Worm (Caenorhabditis elegans) whole organism, L3 larva: Measurements from ENCODE around the gene nmur-1.

ENCODE experiments used
- R02D3.7 ChIP-seq: fragments of 150-350 bp; optimal IDR thresholded peaks from 2 replicates; lab custom pipeline; 2014; ENCODE audit warnings: missing biosample characterization, missing genetic modification characterization
- ZK546.5 ChIP-seq: sonication (generic microtip); optimal IDR thresholded peaks from 2 replicates; lab custom pipeline; 2017; ENCODE audit warnings: missing biosample characterization, missing genetic modification characterization
- aly-2 ChIP-seq: fragments of 150-350 bp; optimal IDR thresholded peaks from 2 replicates; lab custom pipeline; 2014; ENCODE audit warnings: missing biosample characterization, missing genetic modification characterization
- ama-1 ChIP-seq: fragments of 150-350 bp; optimal IDR thresholded peaks from 2 replicates; lab custom pipeline; 2018
- ceh-16 ChIP-seq: sonication (generic microtip); optimal IDR thresholded peaks from 2 replicates; lab custom pipeline; 2017; ENCODE audit warnings: missing biosample characterization, missing genetic modification characterization
- ceh-28 ChIP-seq: fragments of 150-350 bp; optimal IDR thresholded peaks from 2 replicates; lab custom pipeline; 2014; ENCODE audit warnings: missing biosample characterization, missing genetic modification reagents, missing genetic modification characterization
- ceh-82 ChIP-seq: fragments of 150-350 bp; optimal IDR thresholded peaks from 2 replicates; lab custom pipeline; 2014; ENCODE audit warnings: missing biosample characterization, missing genetic modification characterization
- ceh-9 ChIP-seq: sonication (generic microtip); optimal IDR thresholded peaks from 2 replicates; lab custom pipeline; 2018; ENCODE audit warnings: missing biosample characterization, missing genetic modification characterization
- egl-27 ChIP-seq: sonication (generic microtip); optimal IDR thresholded peaks from 4 replicates; lab custom pipeline; 2017; ENCODE audit warnings: missing biosample characterization, missing genetic modification reagents, missing genetic modification characterization
- egl-5 ChIP-seq: fragments of 150-350 bp; optimal IDR thresholded peaks from 2 replicates; lab custom pipeline; 2017; ENCODE audit warnings: missing biosample characterization, missing genetic modification reagents, missing genetic modification characterization, inconsistent platforms
- elt-2 ChIP-seq: sonication (generic microtip); optimal IDR thresholded peaks from 2 replicates; lab custom pipeline; 2016; ENCODE audit warnings: missing genetic modification reagents, mild to moderate bottlenecking, missing genetic modification characterization, missing compliant biosample characterization
- elt-3 ChIP-seq, 3 experiments: fragments of 150-350 bp in 1 of 3; sonication (generic microtip) in 2 of 3; optimal IDR thresholded peaks; 2 replicates in 2 of 3; 4 replicates in 1 of 3; lab custom pipeline; 2014 to 2017; ENCODE audit warnings: missing biosample characterization in 3 of 3, missing genetic modification characterization in 3 of 3
- fkh-10 ChIP-seq: sonication (generic microtip); optimal IDR thresholded peaks from 2 replicates; lab custom pipeline; 2017; ENCODE audit warnings: missing biosample characterization, missing genetic modification reagents, missing genetic modification characterization
- fkh-2 ChIP-seq: fragments of 150-350 bp; optimal IDR thresholded peaks from 2 replicates; lab custom pipeline; 2014; ENCODE audit warnings: missing biosample characterization, missing genetic modification reagents, missing genetic modification characterization
- hmg-11 ChIP-seq: sonication (generic microtip); optimal IDR thresholded peaks from 2 replicates; lab custom pipeline; 2016; ENCODE audit warnings: missing genetic modification characterization, missing compliant biosample characterization
- lin-15B ChIP-seq: fragments of 150-350 bp; optimal IDR thresholded peaks from 2 replicates; lab custom pipeline; 2014; ENCODE audit warnings: missing biosample characterization, missing genetic modification characterization
- lin-39 ChIP-seq: fragments of 150-350 bp; optimal IDR thresholded peaks from 2 replicates; lab custom pipeline; 2018; ENCODE audit warnings: missing biosample characterization, missing genetic modification reagents, missing genetic modification characterization
- nhr-11 ChIP-seq: fragments of 150-350 bp; optimal IDR thresholded peaks from 2 replicates; lab custom pipeline; 2014; ENCODE audit warnings: missing biosample characterization, missing genetic modification characterization
- nhr-12 ChIP-seq: fragments of 150-350 bp; optimal IDR thresholded peaks from 2 replicates; lab custom pipeline; 2014; ENCODE audit warnings: missing biosample characterization, missing genetic modification characterization
- nhr-23 ChIP-seq: fragments of 150-350 bp; optimal IDR thresholded peaks from 2 replicates; lab custom pipeline; 2014; ENCODE audit warnings: missing biosample characterization, missing genetic modification reagents, missing genetic modification characterization
- nhr-237 ChIP-seq: fragments of 150-350 bp; optimal IDR thresholded peaks from 2 replicates; lab custom pipeline; 2014; ENCODE audit warnings: missing biosample characterization, missing genetic modification characterization
- nhr-25 ChIP-seq: sonication (generic microtip); optimal IDR thresholded peaks from 2 replicates; lab custom pipeline; 2017; ENCODE audit warnings: missing biosample characterization, missing genetic modification characterization
- nhr-43 ChIP-seq: sonication (generic microtip); optimal IDR thresholded peaks from 2 replicates; lab custom pipeline; 2016; ENCODE audit warnings: mild to moderate bottlenecking, missing genetic modification characterization, missing compliant biosample characterization; ENCODE audit not compliant: poor library complexity, severe bottlenecking
- nhr-76 ChIP-seq: fragments of 150-350 bp; sonication (generic microtip); optimal IDR thresholded peaks from 5 replicates; lab custom pipeline; 2014; ENCODE audit warnings: missing biosample characterization, missing genetic modification characterization
- nhr-77 ChIP-seq: fragments of 150-350 bp; optimal IDR thresholded peaks from 2 replicates; lab custom pipeline; 2014; ENCODE audit warnings: missing biosample characterization, missing genetic modification characterization
- pha-4 ChIP-seq: fragments of 150-350 bp; optimal IDR thresholded peaks from 2 replicates; lab custom pipeline; 2014; ENCODE audit warnings: missing biosample characterization, missing genetic modification reagents, missing genetic modification characterization
- pqm-1 ChIP-seq: fragments of 150-350 bp; optimal IDR thresholded peaks from 2 replicates; lab custom pipeline; 2017; ENCODE audit warnings: missing biosample characterization, missing genetic modification characterization, inconsistent platforms
- sea-2 ChIP-seq: fragments of 150-350 bp; sonication (generic microtip); optimal IDR thresholded peaks from 4 replicates; lab custom pipeline; 2014; ENCODE audit warnings: missing biosample characterization, missing genetic modification reagents, missing genetic modification characterization
- skn-1 ChIP-seq: fragments of 150-350 bp; optimal IDR thresholded peaks from 2 replicates; lab custom pipeline; 2014; ENCODE audit warnings: missing biosample characterization, missing genetic modification characterization
- snpc-4 ChIP-seq: fragments of 150-350 bp; optimal IDR thresholded peaks from 2 replicates; lab custom pipeline; 2014; ENCODE audit warnings: missing biosample characterization, missing genetic modification characterization
- unc-39 ChIP-seq: sonication (generic microtip); optimal IDR thresholded peaks from 4 replicates; lab custom pipeline; 2017; ENCODE audit warnings: missing biosample characterization, missing genetic modification characterization
- zag-1 ChIP-seq: fragments of 150-350 bp; optimal IDR thresholded peaks from 2 replicates; lab custom pipeline; 2014; ENCODE audit warnings: missing biosample characterization, missing genetic modification characterization
- ztf-11 ChIP-seq: fragments of 150-350 bp; optimal IDR thresholded peaks from 2 replicates; lab custom pipeline; 2014; ENCODE audit warnings: missing biosample characterization, missing genetic modification characterization

The nmur-1 gene

ce11 chrX:9015420-9015819 lies 34.6 kb downstream of the nmur-1 start, which contains the start of gene T25B6.4:
TSS of gene T25B6.4 (plus strand) at chrX:9015720.
- TF ChIP-seq nhr-237 (tag; lab: Kevin White, UChicago) (no peak), ceh-82 (tag; lab: Kevin White, UChicago) (no peak), elt-3 (tag; optimal IDR thresholded peaks at IDR 0.05; lab: Kevin White, UChicago) (no peak), hmg-11 (tag; lab: Kevin White, UChicago) (no peak), nhr-76 (tag; lab: Kevin White, UChicago) (no peak), lin-15B (tag; lab: Kevin White, UChicago) (no peak), egl-5 (tag; lab: Kevin White, UChicago) (no peak), zag-1 (tag; lab: Kevin White, UChicago) (no peak), fkh-10 (GFP tag; lab: Kevin White, UChicago) (no peak), nhr-12 (tag; lab: Kevin White, UChicago) (no peak), sea-2 (GFP tag; lab: Kevin White, UChicago) (no peak), ceh-28 (tag; lab: Kevin White, UChicago) (no peak), skn-1 (tag; lab: Kevin White, UChicago) (no peak), fkh-2 (tag; lab: Kevin White, UChicago) (no peak), R02D3.7 (tag; lab: Kevin White, UChicago) (no peak), ztf-11 (tag; lab: Kevin White, UChicago) (no peak), ceh-16 (tag; lab: Kevin White, UChicago) (no peak), nhr-11 (no peak)

DNA sequence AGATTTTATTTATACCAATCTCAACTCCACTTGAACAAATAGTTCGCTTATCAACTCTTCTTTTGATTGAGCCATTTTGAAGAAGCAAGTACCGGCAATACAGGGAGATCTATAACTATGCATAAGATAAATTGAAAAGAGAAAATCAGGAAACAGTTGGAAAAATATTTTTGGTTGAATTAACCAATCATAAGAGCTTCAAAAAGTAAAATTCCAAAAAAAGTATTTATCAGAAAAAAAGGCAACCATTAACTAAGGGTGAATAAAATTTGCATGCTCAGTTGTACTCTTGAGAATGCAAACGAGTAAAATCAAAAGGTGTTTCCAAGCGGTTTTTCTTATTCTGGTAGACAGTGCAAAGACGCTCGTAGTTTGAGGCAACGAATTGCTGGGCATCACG lies 40.9 kb downstream of the nmur-1 start, which contains the start of gene T25B6.5:
T25B6.5 (minus strand) TSS at position 101 of the 400 bp plus-strand sequence.
- TF ChIP-seq ztf-11 (tag; lab: Kevin White, UChicago) (no peak), R02D3.7 (tag; lab: Kevin White, UChicago) (no peak), elt-3 (tag; optimal IDR thresholded peaks at IDR 0.05; lab: Kevin White, UChicago) (no peak), nhr-237 (tag; lab: Kevin White, UChicago) (no peak), nhr-77 (tag; lab: Kevin White, UChicago) (no peak), aly-2 (tag; lab: Kevin White, UChicago) (no peak), snpc-4 (tag; lab: Kevin White, UChicago) (no peak), ceh-9 (tag; lab: Kevin White, UChicago) (no peak), lin-39 (tag; lab: Kevin White, UChicago) (no peak), fkh-10 (GFP tag; lab: Kevin White, UChicago) (no peak), ZK546.5 (no peak), egl-27 (tag; lab: Kevin White, UChicago) (no peak), nhr-25 (no peak)

- peak; percentile 43 for TF ChIP-seq skn-1 (tag; lab: Kevin White, UChicago)
- TF ChIP-seq ztf-11 (tag; lab: Kevin White, UChicago), result no peak
These were observed 42.0 kb downstream of the nmur-1 start, which contains the start of gene T25B6.6 for ce11 chrX:9022779-9023178. TSS of gene T25B6.6 (minus strand) at chrX:9022879.

DNA sequence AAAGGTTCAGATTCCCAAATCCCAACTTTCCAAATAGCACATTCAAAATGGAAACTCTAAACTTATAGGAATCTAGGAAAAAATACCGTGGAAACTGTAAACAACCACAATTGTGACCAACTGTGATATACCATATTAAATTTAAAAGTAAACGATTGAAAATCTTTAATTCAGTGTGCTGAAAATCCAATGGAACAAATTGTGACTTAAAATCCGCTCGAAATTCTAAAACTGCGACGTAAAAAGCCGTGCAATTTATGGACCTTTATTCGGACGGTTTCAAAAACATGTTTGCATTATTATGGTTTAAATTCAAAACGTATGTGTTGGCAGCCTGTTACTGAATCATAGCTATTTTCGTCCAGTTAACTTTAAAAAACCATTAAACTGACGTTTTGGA lies 43.0 kb downstream of the nmur-1 start:
- TF ChIP-seq ZK546.5 (no peak), pqm-1 (tag; lab: Kevin White, UChicago) (no peak), pha-4 (tag; lab: Kevin White, UChicago) (no peak), R02D3.7 (tag; lab: Kevin White, UChicago) (no peak), nhr-43 (tag; lab: Kevin White, UChicago) (no peak), ztf-11 (tag; lab: Kevin White, UChicago) (no peak), nhr-23 (no peak), unc-39 (tag; lab: Kevin White, UChicago) (no peak)

DNA sequence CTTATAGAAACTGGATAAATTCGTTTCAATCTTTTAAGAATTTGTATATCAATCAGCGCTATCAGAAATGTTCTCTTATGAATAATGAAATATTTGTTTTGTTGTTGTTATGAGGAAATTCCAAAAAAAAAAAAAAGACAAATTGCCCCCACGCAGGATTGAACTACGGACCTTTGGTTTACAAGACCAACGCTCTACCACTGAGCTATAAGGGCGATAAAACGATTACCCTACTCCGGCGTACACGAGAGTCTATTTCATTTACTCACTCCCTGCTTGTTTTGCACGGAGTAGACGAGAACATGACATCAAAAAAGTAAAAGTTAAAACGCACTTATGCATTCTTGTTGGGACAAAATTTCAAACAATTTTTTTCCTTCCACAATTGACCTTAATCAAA lies 43.5 kb downstream of the nmur-1 start:
- TF ChIP-seq pqm-1 (tag; lab: Kevin White, UChicago) (peak; percentile 1), ceh-28 (tag; lab: Kevin White, UChicago) (no peak), ceh-82 (tag; lab: Kevin White, UChicago) (no peak), nhr-76 (tag; lab: Kevin White, UChicago) (no peak), elt-2 (tag; lab: Kevin White, UChicago) (peak; percentile 15), ama-1 (lab: Kevin White, UChicago) (no peak), nhr-43 (tag; lab: Kevin White, UChicago) (peak; percentile 72)
- TF ChIP-seq, all 47 proteins: peak for 3
